Worm (Caenorhabditis elegans) whole organism, midembryonic: Measurements from ENCODE around the gene cah-2.
A peak's percentile ranks its signal among the peaks of the same experiment; 100 is the strongest.

Source experiments
- flt-1 ChIP-seq: fragments of 200-800 bp; sonication (Bioruptor generic); IDR thresholded peaks from 2 replicates; pipeline ENCODE4 v1.3.6; 2022; ENCODE audit warnings: missing genetic modification characterization, missing compliant biosample characterization
- klf-2 ChIP-seq: fragments of 200-800 bp; sonication (Bioruptor generic); conservative IDR thresholded peaks from 2 replicates; pipeline ENCODE4 v1.3.6; 2022; ENCODE audit warnings: missing genetic modification reagents, missing genetic modification characterization, missing compliant biosample characterization
- tab-1 ChIP-seq: fragments of 200-800 bp; sonication (Bioruptor generic); IDR thresholded peaks from 2 replicates; pipeline ENCODE4 v1.3.6; 2022; ENCODE audit warnings: missing genetic modification characterization, missing compliant biosample characterization
- ztf-23 ChIP-seq: fragments of 200-800 bp; sonication (Bioruptor generic); IDR thresholded peaks from 2 replicates; pipeline ENCODE4 v1.3.6; 2022; ENCODE audit warnings: missing genetic modification reagents, missing genetic modification characterization, missing compliant biosample characterization

DNA sequence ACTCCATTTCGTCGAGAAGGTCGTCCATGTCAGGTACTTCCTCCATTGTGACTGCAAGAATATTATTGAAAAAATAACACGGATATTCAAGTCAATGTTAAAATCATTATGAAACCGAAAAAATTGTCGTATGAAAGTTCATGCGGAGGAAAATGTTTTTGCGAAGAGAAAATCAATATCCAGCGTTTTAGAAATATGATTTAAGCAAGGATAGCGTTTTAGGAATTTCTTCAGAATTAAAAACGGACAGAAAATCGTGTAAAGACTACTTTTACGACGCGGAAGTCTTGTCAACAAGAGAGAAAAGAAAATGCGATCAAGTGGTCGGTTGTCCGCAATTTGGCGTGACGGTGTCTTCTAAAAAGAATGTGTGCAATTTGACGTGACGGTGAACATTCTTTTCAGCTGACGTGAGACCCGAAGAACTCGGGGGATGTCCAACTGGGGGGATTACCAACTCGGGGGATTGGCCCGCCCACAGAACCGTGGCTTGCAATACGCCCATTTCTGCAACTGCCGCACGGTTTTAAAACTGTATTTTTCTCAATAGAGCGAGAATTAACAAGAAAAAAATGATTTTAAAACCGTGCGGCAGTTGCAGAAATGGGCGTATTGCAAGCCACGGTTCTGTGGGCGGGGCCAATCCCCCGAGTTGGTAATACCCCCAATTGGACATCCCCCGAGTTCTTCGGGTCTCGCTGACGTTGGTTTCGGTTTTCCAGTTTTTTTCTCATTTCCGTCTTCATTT is 4.2 kb downstream of the cah-2 start, which contains the start of the genes aka-1 and ubc-6:
- TF ChIP-seq tab-1 (GFP tag; lab: Robert Waterston, UW) (peak; percentile 78; the same call in 1 of the 2 replicates), klf-2 (peak; percentile 66), ztf-23 (peak; percentile 80), flt-1 (GFP tag; lab: Robert Waterston, UW) (peak; percentile 74)
